Fruit fly (Drosophila melanogaster): ENCODE measurements around the gene Tis11.

dm6 chrX:12699095-12699750 is 40.0 kb downstream of the Tis11 start:
- no peak for TF ChIP-seq CG8478 (optimal IDR thresholded peaks at IDR 0.05)
- no peak for TF ChIP-seq CTCF (optimal IDR thresholded peaks at IDR 0.05)
